Worm (Caenorhabditis elegans): ENCODE results near the gene C29E4.9.
"Not testable (repeated sequence)": the region's sequence is repeated elsewhere in the genome, so short reads cannot be mapped to it uniquely, and the experiment has no call there.

Gene C29E4.9

DNA sequence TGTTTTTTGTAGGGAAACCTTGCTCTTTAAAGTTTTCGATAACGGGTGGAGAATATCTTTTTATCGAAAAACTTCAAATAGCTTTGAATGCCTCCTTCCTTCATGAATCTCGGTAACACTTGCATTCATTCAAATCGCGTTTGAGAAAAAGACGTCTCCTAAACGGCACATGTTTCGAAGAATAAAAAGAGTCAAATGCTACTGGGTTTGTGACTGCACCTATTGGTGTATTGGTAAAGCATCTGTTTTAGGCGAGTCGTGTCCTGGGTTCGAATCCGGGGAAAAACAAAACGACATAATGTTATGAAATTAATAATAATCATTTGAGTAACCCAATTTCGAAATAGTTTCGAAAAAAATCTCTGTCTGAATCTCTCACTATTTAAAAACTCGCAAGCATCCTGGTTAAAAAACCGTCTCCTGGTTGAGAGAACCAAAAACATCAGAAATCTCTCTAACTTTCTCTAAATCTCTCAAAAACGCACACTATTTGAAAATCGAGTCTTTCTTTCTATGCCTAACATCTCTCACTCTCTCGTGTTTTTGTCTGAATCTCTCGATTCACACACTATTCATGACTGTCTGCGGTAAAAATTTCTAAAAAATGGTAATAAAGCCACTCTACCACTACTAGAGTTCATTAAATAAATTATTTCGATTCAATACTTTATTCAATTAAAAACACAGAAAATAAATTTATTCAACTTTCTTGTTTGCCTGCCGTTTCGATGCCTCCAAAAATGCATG lies 9.3 kb upstream of the C29E4.9 start:
- TF ChIP-seq dsc-1 (tag; optimal IDR thresholded peaks at IDR 0.05) (peak; percentile 35), nhr-19 (GFP tag; conservative IDR thresholded peaks at IDR 0.05) (0 out of 2 replicates have a peak, but pooled peaks have one; percentile 18)

DNA sequence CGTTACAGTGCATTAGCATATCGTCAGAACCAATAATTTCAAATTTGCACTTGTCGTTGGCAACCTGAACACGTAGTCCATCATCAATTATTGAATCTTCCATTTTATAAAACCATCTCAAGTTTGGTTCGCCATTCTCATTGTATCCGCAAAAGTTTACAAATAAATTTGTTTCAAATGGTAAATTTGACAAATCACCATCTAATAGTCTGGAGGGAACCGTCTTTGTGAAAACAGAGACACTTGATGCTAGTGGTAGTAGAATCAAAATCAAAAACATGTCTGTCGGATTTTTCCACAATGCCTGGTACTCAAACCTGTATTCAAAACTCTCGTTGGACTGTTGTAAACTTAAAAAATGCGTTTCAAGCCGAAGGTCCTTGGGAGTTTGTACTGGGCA lies 7.4 kb upstream of the C29E4.9 start, which contains the start of gene F54H12.2:
Gene F54H12.2 (plus strand): TSS at position 301 of the 400 bp plus-strand sequence.
- TF ChIP-seq hlh-4 (tag; optimal IDR thresholded peaks at IDR 0.05); nhr-85 (tag); lin-39 (tag; optimal IDR thresholded peaks at IDR 0.05): not testable (repeated sequence)

- TF ChIP-seq lsy-2 (tag; optimal IDR thresholded peaks at IDR 0.05); nhr-71 (tag; optimal IDR thresholded peaks at IDR 0.05); pag-3 (tag; optimal IDR thresholded peaks at IDR 0.05; ENCODE audit: borderline replicate concordance, insufficient read depth): not testable (repeated sequence)
These were observed 5.8 kb upstream of the C29E4.9 start, which contains the start of gene F54H12.4 for ce11 chrIII:7962641-7963040. F54H12.4 (minus strand) TSS chrIII:7962741.

DNA sequence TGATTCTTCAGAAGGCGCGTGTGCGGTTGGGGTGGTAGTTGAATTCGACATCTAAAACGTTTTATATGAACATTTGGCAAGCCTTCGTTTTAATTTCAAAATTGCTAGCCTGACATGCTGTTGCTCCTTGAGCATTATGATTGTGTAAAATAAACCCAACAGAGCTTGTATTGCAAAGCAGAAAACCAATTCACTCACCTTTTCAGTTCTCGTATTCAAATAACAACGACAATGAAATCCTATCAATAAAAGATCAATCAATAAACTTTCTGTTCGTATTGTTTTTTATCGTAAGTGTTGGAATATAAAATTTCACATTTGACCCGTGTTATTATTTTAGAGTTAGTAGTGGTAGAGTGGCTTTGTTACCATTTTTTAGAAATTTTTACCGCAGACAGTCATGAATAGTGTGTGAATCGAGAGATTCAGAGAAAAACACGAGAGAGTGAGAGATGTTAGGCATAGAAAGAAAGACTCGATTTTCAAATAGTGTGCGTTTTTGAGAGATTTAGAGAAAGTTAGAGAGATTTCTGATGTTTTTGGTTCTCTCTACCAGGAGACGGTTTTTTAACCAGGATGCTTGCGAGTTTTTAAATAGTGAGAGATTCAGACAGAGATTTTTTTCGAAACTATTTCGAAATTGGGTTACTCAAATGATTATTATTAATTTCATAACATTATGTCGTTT lies 2.2 kb upstream of the C29E4.9 start, which contains the start of gene F54H12.10:
Gene F54H12.10 (minus strand): TSS at position 51 of the 688 bp plus-strand sequence.
- TF ChIP-seq nhr-19 (GFP tag; conservative IDR thresholded peaks at IDR 0.05): peak; percentile 33; the same call in 1 of the 2 replicates
- peak; percentile 8 for TF ChIP-seq dsc-1 (tag; optimal IDR thresholded peaks at IDR 0.05)

- TF ChIP-seq unc-130 (tag; optimal IDR thresholded peaks at IDR 0.05): no peak
- no peak for TF ChIP-seq nhr-11 (tag; optimal IDR thresholded peaks at IDR 0.05)
- TF ChIP-seq nhr-237 (tag; optimal IDR thresholded peaks at IDR 0.05): no peak
- no peak for TF ChIP-seq irx-1 (tag; optimal IDR thresholded peaks at IDR 0.05)
- TF ChIP-seq unc-98 (GFP tag; IDR thresholded peaks at IDR 0.05): no peak
- TF ChIP-seq ces-1 (GFP tag; optimal IDR thresholded peaks at IDR 0.05): no peak
- no peak for TF ChIP-seq sup-37 (GFP tag; optimal IDR thresholded peaks at IDR 0.05)
- TF ChIP-seq tlp-1 (tag; optimal IDR thresholded peaks at IDR 0.05): no peak
- peak; percentile 41 for TF ChIP-seq snu-23 (GFP tag; optimal IDR thresholded peaks at IDR 0.05)
- no peak for TF ChIP-seq pag-3 (tag; optimal IDR thresholded peaks at IDR 0.05; ENCODE audit: borderline replicate concordance, insufficient read depth)
- no peak for TF ChIP-seq jun-1 (tag; optimal IDR thresholded peaks at IDR 0.05)
- TF ChIP-seq rnt-1 (tag; optimal IDR thresholded peaks at IDR 0.05): no peak
- peak; percentile 31 for TF ChIP-seq nhr-71 (tag; optimal IDR thresholded peaks at IDR 0.05)
- TF ChIP-seq lin-39 (tag; optimal IDR thresholded peaks at IDR 0.05): no peak
- no peak for TF ChIP-seq pax-3 (tag; optimal IDR thresholded peaks at IDR 0.05)
- no peak for TF ChIP-seq lir-3 (tag; optimal IDR thresholded peaks at IDR 0.05; ENCODE audit: poor library complexity)
- TF ChIP-seq mep-1 (tag; optimal IDR thresholded peaks at IDR 0.05): peak; percentile 28
- no peak for TF ChIP-seq lin-15B (tag; optimal IDR thresholded peaks at IDR 0.05)
- TF ChIP-seq nhr-77 (tag; optimal IDR thresholded peaks at IDR 0.05): no peak
- no peak for TF ChIP-seq sox-4 (tag; optimal IDR thresholded peaks at IDR 0.05)
- TF ChIP-seq mdl-1 (tag; optimal IDR thresholded peaks at IDR 0.05): no peak
- TF ChIP-seq unc-62 (GFP tag; optimal IDR thresholded peaks at IDR 0.05): no peak
- TF ChIP-seq nhr-28 (tag; optimal IDR thresholded peaks at IDR 0.05): no peak
- no peak for TF ChIP-seq egl-13 (tag; optimal IDR thresholded peaks at IDR 0.05)
- TF ChIP-seq snpc-4 (tag; optimal IDR thresholded peaks at IDR 0.05): no peak
- TF ChIP-seq unc-30 (tag; optimal IDR thresholded peaks at IDR 0.05): no peak
- TF ChIP-seq xbp-1 (tag; optimal IDR thresholded peaks at IDR 0.05): no peak
- TF ChIP-seq fkh-4 (tag; optimal IDR thresholded peaks at IDR 0.05; ENCODE audit: borderline replicate concordance): no peak
- peak in 1 of 2 experiments; percentile 13 for TF ChIP-seq lin-35 (GFP tag; optimal IDR thresholded peaks at IDR 0.05)
- TF ChIP-seq nhr-85 (tag): no peak
- no peak for TF ChIP-seq ztf-11 (tag; optimal IDR thresholded peaks at IDR 0.05)
- no peak for TF ChIP-seq hlh-4 (tag; optimal IDR thresholded peaks at IDR 0.05)
- no peak for TF ChIP-seq hlh-17 (GFP tag; optimal IDR thresholded peaks at IDR 0.05; ENCODE audit: borderline replicate concordance)
- TF ChIP-seq lsy-2 (tag; optimal IDR thresholded peaks at IDR 0.05): peak; percentile 0 to 34
- TF ChIP-seq C34B4.2 (tag; optimal IDR thresholded peaks at IDR 0.05): no peak
- peak in 1 of 3 experiments; percentile 39 for TF ChIP-seq dpl-1 (GFP tag; optimal IDR thresholded peaks at IDR 0.05)
- TF ChIP-seq ceh-90 (tag; optimal IDR thresholded peaks at IDR 0.05): no peak
- TF ChIP-seq skn-1 (tag; optimal IDR thresholded peaks at IDR 0.05): no peak
These were observed 1.2 kb upstream of the C29E4.9 start, which contains the start of gene C29E4.11 for ce11 chrIII:7958085-7958484. C29E4.11 (minus strand) TSS chrIII:7958114.
